Fruit fly (Drosophila melanogaster) whole organism, wandering third instar larva: Measurements from ENCODE around the gene CG6398.

ENCODE experiments used
- Abd-B ChIP-seq: fragments of >200 bp; optimal IDR thresholded peaks from 2 replicates; lab custom pipeline; 2017; ENCODE audit warnings: missing biosample characterization, missing genetic modification characterization
- CG32264 ChIP-seq: fragments of 200-800 bp; sonication (Bioruptor generic); optimal IDR thresholded peaks from 2 replicates; lab custom pipeline; 2016; ENCODE audit warnings: missing biosample characterization, missing genetic modification characterization
- CG9705 ChIP-seq: fragments of 200-800 bp; sonication (Bioruptor generic); optimal IDR thresholded peaks from 2 replicates; lab custom pipeline; 2018; ENCODE audit warnings: missing biosample characterization, mild to moderate bottlenecking, missing genetic modification characterization
- CrebA ChIP-seq: fragments of 200-800 bp; sonication (Bioruptor generic); optimal IDR thresholded peaks from 2 replicates; lab custom pipeline; 2016; ENCODE audit warnings: missing biosample characterization, mild to moderate bottlenecking, missing genetic modification characterization, borderline replicate concordance
- Dfd ChIP-seq: fragments of >200 bp; optimal IDR thresholded peaks from 2 replicates; lab custom pipeline; 2017; ENCODE audit warnings: missing biosample characterization, missing genetic modification characterization
- Dif ChIP-seq: fragments of 200-275, 200-300 bp; sonication (Bioruptor generic); optimal IDR thresholded peaks from 2 replicates; lab custom pipeline; 2018; ENCODE audit warnings: missing biosample characterization, missing genetic modification characterization; ENCODE audit not compliant: partially characterized antibody
- GATAd ChIP-seq: sonication (Bioruptor generic); optimal IDR thresholded peaks from 2 replicates; lab custom pipeline; 2016; ENCODE audit warnings: missing biosample characterization, missing genetic modification characterization
- HLH106 ChIP-seq: fragments of 200-800 bp; optimal IDR thresholded peaks from 3 replicates; lab custom pipeline; 2019; ENCODE audit warnings: missing biosample characterization, mild to moderate bottlenecking, missing genetic modification characterization, moderate library complexity
- Hnf4 ChIP-seq: fragments of 200-800 bp; sonication (Bioruptor generic); optimal IDR thresholded peaks from 2 replicates; lab custom pipeline; 2016; ENCODE audit warnings: missing biosample characterization, mild to moderate bottlenecking, missing genetic modification characterization
- Hr78 ChIP-seq: fragments of >200 bp; optimal IDR thresholded peaks from 2 replicates; lab custom pipeline; 2017; ENCODE audit warnings: missing biosample characterization, missing genetic modification characterization
- Hr83 ChIP-seq: fragments of 200-300 bp; sonication (Bioruptor generic); optimal IDR thresholded peaks from 2 replicates; lab custom pipeline; 2016; ENCODE audit warnings: missing biosample characterization, mild to moderate bottlenecking, missing genetic modification characterization, moderate library complexity; ENCODE audit not compliant: poor library complexity, severe bottlenecking
- Jra ChIP-seq: sonication (Bioruptor generic); optimal IDR thresholded peaks from 2 replicates; lab custom pipeline; 2016; ENCODE audit warnings: missing biosample characterization, missing genetic modification characterization
- Mio ChIP-seq: sonication (Bioruptor generic); optimal IDR thresholded peaks from 2 replicates; lab custom pipeline; 2016; ENCODE audit warnings: missing biosample characterization, missing genetic modification characterization
- Myc ChIP-seq: fragments of >200 bp; optimal IDR thresholded peaks from 2 replicates; lab custom pipeline; 2017
- N ChIP-seq: fragments of >200 bp; optimal IDR thresholded peaks from 2 replicates; lab custom pipeline; 2018; ENCODE audit warnings: missing biosample characterization, missing external identifiers, missing genetic modification characterization
- OdsH ChIP-seq: fragments of 200-800 bp; sonication (Bioruptor generic); optimal IDR thresholded peaks from 2 replicates; lab custom pipeline; 2016; ENCODE audit warnings: missing biosample characterization, mild to moderate bottlenecking, missing genetic modification characterization
- Rel ChIP-seq, 2 experiments: fragments of 200-800 bp; sonication (Bioruptor generic) in 1 of 2; optimal IDR thresholded peaks; 2 replicates in 1 of 2; 3 replicates in 1 of 2; lab custom pipeline; 2016 to 2019; ENCODE audit warnings: mild to moderate bottlenecking in 2 of 2, missing biosample characterization in 2 of 2, missing genetic modification characterization in 2 of 2, moderate library complexity in 1 of 2
- Sp1 ChIP-seq: fragments of 200-800 bp; sonication (Bioruptor generic); optimal IDR thresholded peaks from 3 replicates; lab custom pipeline; 2019; ENCODE audit warnings: missing biosample characterization, mild to moderate bottlenecking, missing genetic modification characterization, moderate library complexity
- Vsx2 ChIP-seq: fragments of 200-300, 225-300 bp; sonication (Bioruptor generic); optimal IDR thresholded peaks from 2 replicates; lab custom pipeline; 2018; ENCODE audit warnings: missing biosample characterization, missing genetic modification characterization; ENCODE audit not compliant: partially characterized antibody
- br ChIP-seq: fragments of 200-800 bp; sonication (Bioruptor generic); optimal IDR thresholded peaks from 2 replicates; lab custom pipeline; 2016; ENCODE audit warnings: missing biosample characterization, missing genetic modification characterization
- brk ChIP-seq: fragments of 200-800 bp; sonication (Bioruptor generic); optimal IDR thresholded peaks from 2 replicates; lab custom pipeline; 2016; ENCODE audit warnings: missing biosample characterization, mild to moderate bottlenecking, missing genetic modification characterization
- dl ChIP-seq, 2 experiments: fragments of 175-275, 200-275 bp in 1 of 2; fragments of 200-275 bp in 1 of 2; sonication (Bioruptor generic); optimal IDR thresholded peaks; lab custom pipeline; 2018; ENCODE audit warnings: mild to moderate bottlenecking in 2 of 2, missing biosample characterization in 2 of 2, missing genetic modification characterization in 2 of 2, moderate library complexity in 2 of 2; ENCODE audit not compliant: partially characterized antibody in 2 of 2, insufficient read depth in 1 of 2
- dmrt93B ChIP-seq: fragments of 200-800 bp; sonication (Bioruptor generic); optimal IDR thresholded peaks from 2 replicates; lab custom pipeline; 2018; ENCODE audit warnings: missing biosample characterization, mild to moderate bottlenecking, missing genetic modification characterization
- dsf ChIP-seq: sonication (Bioruptor generic); optimal IDR thresholded peaks from 2 replicates; lab custom pipeline; 2016; ENCODE audit warnings: missing biosample characterization, missing genetic modification characterization, borderline replicate concordance
- ey ChIP-seq: fragments of 200-800 bp; sonication (Bioruptor generic); optimal IDR thresholded peaks from 2 replicates; lab custom pipeline; 2016; ENCODE audit warnings: missing biosample characterization, missing genetic modification characterization
- foxo ChIP-seq, 2 experiments: fragments of 200-800 bp; sonication (Bioruptor generic); optimal IDR thresholded peaks; 2 replicates in 1 of 2; 3 replicates in 1 of 2; lab custom pipeline; 2016 to 2017; ENCODE audit warnings: missing biosample characterization in 2 of 2, missing genetic modification characterization in 2 of 2
- fru ChIP-seq: fragments of 200-800 bp; sonication (Bioruptor generic); optimal IDR thresholded peaks from 3 replicates; lab custom pipeline; 2016; ENCODE audit warnings: missing biosample characterization, mild to moderate bottlenecking, missing genetic modification characterization
- h ChIP-seq: fragments of 200-800 bp; sonication (Bioruptor generic); optimal IDR thresholded peaks from 3 replicates; lab custom pipeline; 2016; ENCODE audit warnings: missing biosample characterization, mild to moderate bottlenecking, missing genetic modification characterization
- jim ChIP-seq: fragments of 175-275, 200-325 bp; sonication (Bioruptor generic); optimal IDR thresholded peaks from 2 replicates; lab custom pipeline; 2016; ENCODE audit warnings: missing biosample characterization, mild to moderate bottlenecking, missing genetic modification characterization
- lola ChIP-seq: fragments of >200 bp; optimal IDR thresholded peaks from 2 replicates; lab custom pipeline; 2017; ENCODE audit warnings: missing biosample characterization, missing genetic modification characterization
- pan ChIP-seq: fragments of >200 bp; optimal IDR thresholded peaks from 2 replicates; lab custom pipeline; 2017
- psq ChIP-seq: fragments of 200-800 bp; sonication (Bioruptor generic); optimal IDR thresholded peaks from 3 replicates; lab custom pipeline; 2017; ENCODE audit warnings: missing biosample characterization, mild to moderate bottlenecking, missing genetic modification characterization, moderate library complexity
- rgr ChIP-seq: fragments of 200-800 bp; sonication (Bioruptor generic); optimal IDR thresholded peaks from 3 replicates; lab custom pipeline; 2016; ENCODE audit warnings: missing biosample characterization, mild to moderate bottlenecking, missing genetic modification characterization
- sage ChIP-seq: fragments of 200-800 bp; sonication (Bioruptor generic); optimal IDR thresholded peaks from 2 replicates; lab custom pipeline; 2016; ENCODE audit warnings: missing biosample characterization, mild to moderate bottlenecking, missing genetic modification characterization
- sv ChIP-seq: fragments of 200-800 bp; sonication (Bioruptor generic); optimal IDR thresholded peaks from 3 replicates; lab custom pipeline; 2016; ENCODE audit warnings: missing biosample characterization, missing genetic modification characterization
- tai ChIP-seq: sonication (Bioruptor generic); optimal IDR thresholded peaks from 2 replicates; lab custom pipeline; 2016; ENCODE audit warnings: missing biosample characterization, missing genetic modification characterization
- usp ChIP-seq: fragments of >200 bp; optimal IDR thresholded peaks from 2 replicates; lab custom pipeline; 2017; ENCODE audit warnings: missing biosample characterization, missing genetic modification characterization
- woc ChIP-seq: sonication (Bioruptor generic); optimal IDR thresholded peaks from 2 replicates; lab custom pipeline; 2016; ENCODE audit warnings: missing biosample characterization, mild to moderate bottlenecking, missing genetic modification characterization

Gene CG6398

dm6 chrX:17830644-17831043 is at the start of gene CG6398:
Gene CG6398, plus strand, starts transcription at chrX:17830828.
- no peak for TF ChIP-seq Jra (GFP tag; lab: Kevin White, UChicago)
- TF ChIP-seq woc (GFP tag; lab: Kevin White, UChicago) = peak; percentile 30
- no peak for TF ChIP-seq GATAd (GFP tag; lab: Kevin White, UChicago)
- TF ChIP-seq Myc (lab: Kevin White, UChicago) = no peak
- TF ChIP-seq Abd-B (GFP tag; lab: Kevin White, UChicago) = no peak
- TF ChIP-seq N (GFP tag; lab: Kevin White, UChicago) = no peak
- no peak for TF ChIP-seq CG32264 (GFP tag; lab: Kevin White, UChicago)
- peak; percentile 51 for TF ChIP-seq psq (GFP tag; lab: Kevin White, UChicago)
- peak; percentile 3 for TF ChIP-seq Hr83 (GFP tag; lab: Kevin White, UChicago)
- TF ChIP-seq sage (GFP tag; lab: Kevin White, UChicago) = no peak
- TF ChIP-seq Hnf4 (GFP tag; lab: Kevin White, UChicago) = peak; percentile 26
- peak; percentile 22 for TF ChIP-seq Dif (GFP tag; lab: Kevin White, UChicago)
- no peak for TF ChIP-seq brk (GFP tag; lab: Kevin White, UChicago)
- TF ChIP-seq Vsx2 (GFP tag; lab: Kevin White, UChicago) = peak; percentile 72
- no peak for TF ChIP-seq Rel (GFP tag; optimal IDR thresholded peaks at IDR 0.05; lab: Kevin White, UChicago)
- TF ChIP-seq Rel (tag; optimal IDR thresholded peaks at IDR 0.05; lab: Kevin White, UChicago) = no peak
- no peak for TF ChIP-seq foxo (GFP tag; optimal IDR thresholded peaks at IDR 0.05; lab: Kevin White, UChicago)
- TF ChIP-seq dmrt93B (GFP tag; lab: Kevin White, UChicago) = no peak
- TF ChIP-seq lola = no peak
- no peak for TF ChIP-seq CG9705 (GFP tag; lab: Kevin White, UChicago)
- no peak for TF ChIP-seq tai
- peak in 1 of 2 experiments; percentile 21 for TF ChIP-seq dl (GFP tag; optimal IDR thresholded peaks at IDR 0.05; lab: Kevin White, UChicago; ENCODE audit: insufficient read depth in 1 of 2, partially characterized antibody in 2 of 2)
- TF ChIP-seq Dfd (GFP tag; lab: Kevin White, UChicago) = no peak
- TF ChIP-seq pan = no peak
- TF ChIP-seq rgr (GFP tag; lab: Kevin White, UChicago) = peak; percentile 25
- no peak for TF ChIP-seq HLH106
- TF ChIP-seq ey = no peak
- no peak for TF ChIP-seq Mio (GFP tag; lab: Kevin White, UChicago)
- no peak for TF ChIP-seq h (GFP tag; lab: Kevin White, UChicago)
- no peak for TF ChIP-seq fru (GFP tag; lab: Kevin White, UChicago)
- no peak for TF ChIP-seq sv
- no peak for TF ChIP-seq usp (GFP tag; lab: Kevin White, UChicago)
- TF ChIP-seq CrebA = no peak
- TF ChIP-seq dsf (GFP tag; lab: Kevin White, UChicago) = no peak
- TF ChIP-seq br (GFP tag; lab: Kevin White, UChicago) = no peak
- TF ChIP-seq OdsH (GFP tag; lab: Kevin White, UChicago) = no peak
- no peak for TF ChIP-seq Sp1 (GFP tag; lab: Kevin White, UChicago)
- TF ChIP-seq Hr78 (GFP tag; lab: Kevin White, UChicago) = no peak
- no peak for TF ChIP-seq jim (GFP tag; lab: Kevin White, UChicago)

DNA sequence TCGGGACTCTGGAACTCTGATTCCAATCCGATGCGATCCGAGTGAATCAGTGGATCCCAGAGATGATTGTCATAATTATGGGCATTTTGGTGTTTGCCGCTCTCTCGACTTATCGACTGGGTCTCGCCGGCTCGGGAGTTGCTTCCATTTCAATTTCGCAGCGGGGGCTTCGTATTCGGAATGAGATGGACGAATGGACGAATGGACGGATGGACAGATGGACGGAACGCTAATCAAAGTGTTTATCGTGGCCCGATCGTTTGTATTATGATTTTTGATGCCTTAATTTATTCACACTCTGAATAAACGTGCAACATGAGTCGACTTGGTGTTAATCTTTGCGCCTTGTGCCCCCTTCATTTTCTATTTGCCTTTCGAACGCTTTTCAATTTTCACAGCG is 49.8 kb upstream of the CG6398 start:
- no peak for TF ChIP-seq sage (GFP tag; lab: Kevin White, UChicago)
- no peak for TF ChIP-seq Hr78 (GFP tag; lab: Kevin White, UChicago)
- no peak for TF ChIP-seq CG32264 (GFP tag; lab: Kevin White, UChicago)
- TF ChIP-seq Dif (GFP tag; lab: Kevin White, UChicago) = no peak
- no peak for TF ChIP-seq jim (GFP tag; lab: Kevin White, UChicago)
- no peak for TF ChIP-seq Myc (lab: Kevin White, UChicago)
- TF ChIP-seq GATAd (GFP tag; lab: Kevin White, UChicago) = no peak
- no peak for TF ChIP-seq brk (GFP tag; lab: Kevin White, UChicago)
- no peak for TF ChIP-seq tai
- TF ChIP-seq Jra (GFP tag; lab: Kevin White, UChicago) = no peak
- no peak for TF ChIP-seq lola
- no peak for TF ChIP-seq usp (GFP tag; lab: Kevin White, UChicago)
- TF ChIP-seq dl (GFP tag; optimal IDR thresholded peaks at IDR 0.05; lab: Kevin White, UChicago; ENCODE audit: insufficient read depth in 1 of 2, partially characterized antibody in 2 of 2) = no peak
